Worm (Caenorhabditis elegans) whole organism, mixed stage, embryonic: ENCODE data around the gene ddo-2.

Experiments
- ceh-83 ChIP-seq: fragments of 200-800 bp; sonication (Bioruptor generic); optimal IDR thresholded peaks from 2 replicates; lab custom pipeline; 2018; ENCODE audit warnings: mild to moderate bottlenecking, missing genetic modification characterization, missing compliant biosample characterization
- ces-1 ChIP-seq: fragments of 150-350 bp; optimal IDR thresholded peaks from 2 replicates; lab custom pipeline; 2014; ENCODE audit warnings: missing biosample characterization, missing genetic modification reagents, missing genetic modification characterization
- flh-1 ChIP-seq: fragments of 200-800 bp; sonication (Bioruptor generic); optimal IDR thresholded peaks from 2 replicates; lab custom pipeline; 2018; ENCODE audit warnings: mild to moderate bottlenecking, missing genetic modification characterization, moderate library complexity, missing compliant biosample characterization
- lin-13 ChIP-seq: fragments of 150-350 bp; optimal IDR thresholded peaks from 2 replicates; lab custom pipeline; 2014; ENCODE audit warnings: missing biosample characterization, missing genetic modification characterization
- lin-32 ChIP-seq: fragments of 200-800 bp; sonication (Bioruptor generic); optimal IDR thresholded peaks from 2 replicates; lab custom pipeline; 2018; ENCODE audit warnings: mild to moderate bottlenecking, missing genetic modification characterization, missing compliant biosample characterization
- lsy-2 ChIP-seq: fragments of 150-350 bp; optimal IDR thresholded peaks from 2 replicates; lab custom pipeline; 2014; ENCODE audit warnings: missing biosample characterization, missing genetic modification characterization
- mab-5 ChIP-seq: fragments of 150-350 bp; optimal IDR thresholded peaks from 2 replicates; lab custom pipeline; 2014; ENCODE audit warnings: missing biosample characterization, missing genetic modification characterization
- nhr-12 ChIP-seq: fragments of 150-350 bp; optimal IDR thresholded peaks from 2 replicates; lab custom pipeline; 2014; ENCODE audit warnings: missing biosample characterization, missing genetic modification characterization
- nhr-76 ChIP-seq: sonication (generic microtip); optimal IDR thresholded peaks from 2 replicates; lab custom pipeline; 2017; ENCODE audit warnings: missing biosample characterization, missing genetic modification characterization
- pha-4 ChIP-seq: fragments of 150-350 bp; optimal IDR thresholded peaks from 2 replicates; lab custom pipeline; 2018; ENCODE audit warnings: missing biosample characterization, missing genetic modification reagents, missing genetic modification characterization
- snpc-4 ChIP-seq: fragments of 150-350 bp; optimal IDR thresholded peaks from 2 replicates; lab custom pipeline; 2014; ENCODE audit warnings: missing biosample characterization, missing genetic modification characterization
- tbx-8 ChIP-seq: fragments of 200-800 bp; sonication (Bioruptor generic); optimal IDR thresholded peaks from 2 replicates; lab custom pipeline; 2018; ENCODE audit warnings: mild to moderate bottlenecking, missing genetic modification characterization, moderate library complexity, missing compliant biosample characterization
- unc-39 ChIP-seq: fragments of 150-350 bp; optimal IDR thresholded peaks from 2 replicates; lab custom pipeline; 2014; ENCODE audit warnings: missing biosample characterization, missing genetic modification characterization
- unc-62 ChIP-seq: fragments of 150-350 bp; optimal IDR thresholded peaks from 2 replicates; lab custom pipeline; 2014; ENCODE audit warnings: missing biosample characterization, missing genetic modification reagents, missing genetic modification characterization

DNA sequence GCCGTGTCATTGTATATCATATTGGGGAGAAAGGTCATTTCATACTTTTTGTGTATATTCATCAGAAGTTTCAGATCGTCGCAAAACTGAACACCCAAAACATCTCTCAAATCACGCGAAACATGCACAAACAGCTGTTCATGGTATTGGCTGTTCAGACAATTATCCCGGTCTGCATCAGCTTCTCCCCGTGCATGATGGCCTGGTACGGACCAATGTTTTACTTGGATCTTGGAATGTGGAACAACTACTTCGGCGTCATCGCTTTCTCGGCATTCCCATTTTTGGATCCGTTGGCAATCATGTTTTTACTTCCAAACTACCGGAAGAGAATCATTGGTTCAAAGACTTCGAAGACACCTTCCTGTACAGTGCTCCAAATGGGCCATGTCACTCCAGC, 32.0 kb downstream of the ddo-2 start:
- no peak for TF ChIP-seq nhr-76
- TF ChIP-seq nhr-12 (tag; lab: Kevin White, UChicago), result no peak
- TF ChIP-seq lsy-2 (tag; lab: Kevin White, UChicago), result no peak
- TF ChIP-seq snpc-4 (tag; lab: Kevin White, UChicago), result no peak
- no peak for TF ChIP-seq lin-13 (tag; lab: Kevin White, UChicago)
- TF ChIP-seq pha-4 (tag; lab: Kevin White, UChicago), result no peak
- TF ChIP-seq mab-5 (tag; lab: Kevin White, UChicago), result no peak
- TF ChIP-seq ceh-83 (GFP tag; lab: Kevin White, UChicago), result no peak
- TF ChIP-seq unc-39 (tag; lab: Kevin White, UChicago), result no peak
- no peak for TF ChIP-seq unc-62 (GFP tag; lab: Kevin White, UChicago)
- TF ChIP-seq flh-1 (GFP tag; lab: Kevin White, UChicago), result no peak
- TF ChIP-seq tbx-8, result no peak
- no peak for TF ChIP-seq ces-1 (GFP tag; lab: Kevin White, UChicago)
- no peak for TF ChIP-seq lin-32 (GFP tag; lab: Kevin White, UChicago)
